Worm (Caenorhabditis elegans) whole organism, mixed stage, embryonic: ENCODE measurements around the gene F07A11.5.

Source experiments
- nhr-237 ChIP-seq: fragments of 150-350 bp; optimal IDR thresholded peaks from 2 replicates; lab custom pipeline; 2014; ENCODE audit warnings: missing biosample characterization, missing genetic modification characterization
- nhr-28 ChIP-seq: fragments of 150-350 bp; optimal IDR thresholded peaks from 2 replicates; lab custom pipeline; 2014; ENCODE audit warnings: missing biosample characterization, missing genetic modification characterization

- TF ChIP-seq nhr-28 (tag; lab: Kevin White, UChicago) (no peak), nhr-237 (tag; lab: Kevin White, UChicago) (no peak)
These were observed 4.3 kb downstream of the F07A11.5 start for ce11 chrII:11616333-11616942.
